Worm (Caenorhabditis elegans) whole organism, L3 larva: ENCODE measurements around the gene gex-4.

Experiments
- pha-4 ChIP-seq: fragments of 150-350 bp; optimal IDR thresholded peaks from 2 replicates; lab custom pipeline; 2014; ENCODE audit warnings: missing biosample characterization, missing genetic modification reagents, missing genetic modification characterization
- unc-62 ChIP-seq: fragments of 150-350 bp; sonication (generic microtip); optimal IDR thresholded peaks from 4 replicates; lab custom pipeline; 2014; ENCODE audit warnings: missing biosample characterization, missing genetic modification reagents, missing genetic modification characterization

DNA sequence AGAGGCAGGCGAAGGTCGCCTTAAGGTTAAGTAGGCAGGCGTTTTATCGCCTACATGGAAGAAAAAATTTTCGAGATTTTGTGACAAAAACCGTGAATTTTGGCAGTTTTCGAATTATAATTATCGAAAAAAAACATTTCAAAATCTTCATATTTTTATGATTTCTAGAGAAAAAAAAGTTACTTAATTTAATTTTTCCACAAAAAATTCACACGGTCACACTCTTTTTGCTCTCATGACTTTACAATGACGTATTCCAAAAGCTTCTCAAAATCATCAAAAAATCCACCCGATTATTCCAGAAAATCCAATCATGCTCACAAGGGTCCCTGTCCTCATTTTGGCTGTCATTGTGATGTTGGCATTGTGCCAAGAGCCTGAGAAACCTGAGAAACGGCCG lies 32.3 kb downstream of the gex-4 start, which contains the start of gene lury-1:
- TF ChIP-seq pha-4 (tag; lab: Kevin White, UChicago) (no peak), unc-62 (GFP tag; lab: Kevin White, UChicago) (no peak)
